Worm (Caenorhabditis elegans): ENCODE measurements around the gene penr-1.

DNA sequence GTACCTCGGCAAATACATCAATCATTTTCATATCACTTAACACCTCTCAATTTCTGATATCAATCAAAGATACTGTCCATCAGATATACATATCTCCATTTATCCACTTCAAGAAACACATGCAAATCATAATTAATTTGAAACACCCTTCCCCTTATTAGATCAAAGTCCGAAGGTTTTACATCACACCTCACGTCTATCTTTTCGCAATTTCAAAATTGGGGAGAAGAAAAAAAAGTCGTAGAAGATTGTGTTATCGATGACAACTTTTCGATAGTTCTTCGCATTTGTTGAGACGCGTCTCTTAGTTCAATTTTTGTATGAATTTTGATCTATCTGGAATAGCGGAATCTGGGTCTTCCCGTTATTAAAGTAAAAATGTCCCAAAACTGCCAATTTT lies 4.0 kb downstream of the penr-1 start:
- no peak for TF ChIP-seq F33H1.4 (GFP tag; IDR thresholded peaks at IDR 0.05)
- TF ChIP-seq rec-8 (tag; optimal IDR thresholded peaks at IDR 0.05), result no peak
- TF ChIP-seq F22D6.2 (tag; optimal IDR thresholded peaks at IDR 0.05), result no peak
- TF ChIP-seq bed-1 (GFP tag; IDR thresholded peaks at IDR 0.05), result no peak
- TF ChIP-seq cebp-2 (GFP tag; IDR thresholded peaks at IDR 0.05), result no peak
- no peak for TF ChIP-seq repo-1 (tag; optimal IDR thresholded peaks at IDR 0.05)
- no peak for TF ChIP-seq ztf-18 (tag; optimal IDR thresholded peaks at IDR 0.05)
- TF ChIP-seq atf-7 (tag; optimal IDR thresholded peaks at IDR 0.05), result no peak
- TF ChIP-seq zfh-2 (GFP tag; conservative IDR thresholded peaks at IDR 0.05), result no peak
- no peak for TF ChIP-seq unc-62 (GFP tag; optimal IDR thresholded peaks at IDR 0.05)
- no peak for TF ChIP-seq F49E8.2 (tag; optimal IDR thresholded peaks at IDR 0.05; ENCODE audit: insufficient read depth)
- no peak for TF ChIP-seq lin-26 (GFP tag; IDR thresholded peaks at IDR 0.05)
- TF ChIP-seq ama-1 (optimal IDR thresholded peaks at IDR 0.05), result no peak
- TF ChIP-seq ama-1 (GFP tag; optimal IDR thresholded peaks at IDR 0.05), result no peak
